Worm (Caenorhabditis elegans) whole organism, young adult: ENCODE data around the gene srw-142.
A peak's percentile ranks its signal among the peaks of the same experiment; 100 is the strongest.

Experiments used
- B0035.1 ChIP-seq: sonication (generic microtip); optimal IDR thresholded peaks from 2 replicates; lab custom pipeline; 2016; ENCODE audit warnings: missing genetic modification characterization, mild to moderate bottlenecking, missing compliant biosample characterization, missing genotype, missing genetic modification reagents
- C06A6.2 ChIP-seq: fragments of 200-800 bp; sonication (Bioruptor generic); conservative IDR thresholded peaks from 2 replicates; pipeline ENCODE4 v1.3.6; 2022; ENCODE audit warnings: missing genetic modification characterization, missing compliant biosample characterization
- F39B2.1 ChIP-seq: fragments of 200-800 bp; sonication (Bioruptor generic); IDR thresholded peaks from 2 replicates; pipeline ENCODE4 v1.3.6; 2022; ENCODE audit warnings: missing genetic modification reagents, missing genetic modification characterization, missing compliant biosample characterization
- T07F8.4 ChIP-seq: sonication (generic microtip); optimal IDR thresholded peaks from 2 replicates; lab custom pipeline; 2016; ENCODE audit warnings: mild to moderate bottlenecking, missing genetic modification characterization, moderate library complexity, missing compliant biosample characterization
- Y79H2A.3 ChIP-seq: fragments of 200-800 bp; sonication (Bioruptor generic); conservative IDR thresholded peaks from 2 replicates; pipeline ENCODE4 v1.3.6; 2022; ENCODE audit warnings: missing genetic modification reagents, missing genetic modification characterization, missing compliant biosample characterization
- akir-1 ChIP-seq: fragments of 200-800 bp; sonication (Bioruptor generic); optimal IDR thresholded peaks from 2 replicates; lab custom pipeline; 2018; ENCODE audit warnings: mild to moderate bottlenecking, missing genetic modification characterization, moderate library complexity, missing compliant biosample characterization
- ama-1 ChIP-seq, 3 experiments: fragments of 150-350 bp in 1 of 3; sonication (generic microtip) in 2 of 3; optimal IDR thresholded peaks; 2 replicates each; lab custom pipeline; 2014 to 2018; ENCODE audit warnings: missing biosample characterization in 2 of 3, missing genetic modification characterization in 2 of 3, missing genetic modification reagents in 2 of 3
- athp-1 ChIP-seq: sonication (generic microtip); optimal IDR thresholded peaks from 2 replicates; lab custom pipeline; 2017; ENCODE audit warnings: mild to moderate bottlenecking, missing genetic modification characterization, missing compliant biosample characterization
- ccch-3 ChIP-seq: fragments of 200-800 bp; sonication (Bioruptor generic); optimal IDR thresholded peaks from 2 replicates; lab custom pipeline; 2018; ENCODE audit warnings: mild to moderate bottlenecking, missing genetic modification characterization, missing compliant biosample characterization
- cebp-1 ChIP-seq, 2 experiments: fragments of 200-800 bp in 1 of 2; sonication (Bioruptor generic) in 1 of 2; sonication (generic microtip) in 1 of 2; IDR thresholded peaks in 1 of 2; optimal IDR thresholded peaks in 1 of 2; 2 replicates each; pipeline versions ENCODE4 v1.3.6 to Lab custom; 2017 to 2022; ENCODE audit warnings: missing compliant biosample characterization in 2 of 2, missing genetic modification characterization in 2 of 2, mild to moderate bottlenecking in 1 of 2, missing genetic modification reagents in 1 of 2, moderate library complexity in 1 of 2
- dox-1 ChIP-seq: fragments of 200-800 bp; sonication (Bioruptor generic); IDR thresholded peaks from 2 replicates; pipeline ENCODE4 v1.3.6; 2022; ENCODE audit warnings: missing genetic modification reagents, missing genetic modification characterization, missing compliant biosample characterization
- egl-44 ChIP-seq: fragments of 200-800 bp; sonication (Bioruptor generic); IDR thresholded peaks from 2 replicates; pipeline ENCODE4 v1.3.6; 2022; ENCODE audit warnings: missing genetic modification reagents, missing genetic modification characterization, missing compliant biosample characterization
- ekl-4 ChIP-seq: fragments of 200-800 bp; sonication (Bioruptor generic); IDR thresholded peaks from 2 replicates; pipeline ENCODE4 v1.3.6; 2022; ENCODE audit warnings: missing genetic modification reagents, missing genetic modification characterization, missing compliant biosample characterization
- gei-17 ChIP-seq: fragments of 200-800 bp; sonication (Bioruptor generic); optimal IDR thresholded peaks from 2 replicates; lab custom pipeline; 2018; ENCODE audit warnings: mild to moderate bottlenecking, missing genetic modification characterization, missing compliant biosample characterization
- him-1 ChIP-seq: sonication (generic microtip); optimal IDR thresholded peaks from 2 replicates; lab custom pipeline; 2016; ENCODE audit warnings: missing genotype, missing genetic modification reagents, missing genetic modification characterization, missing compliant biosample characterization
- hlh-12 ChIP-seq: sonication (generic microtip); optimal IDR thresholded peaks from 2 replicates; lab custom pipeline; 2016; ENCODE audit warnings: missing genetic modification characterization, missing compliant biosample characterization
- hmg-1.2 ChIP-seq: fragments of 200-800 bp; sonication (Bioruptor generic); IDR thresholded peaks from 2 replicates; pipeline ENCODE4 v1.3.6; 2022; ENCODE audit warnings: missing genetic modification reagents, missing genetic modification characterization, missing compliant biosample characterization
- hmg-20 ChIP-seq: fragments of 200-800 bp; sonication (Bioruptor generic); IDR thresholded peaks from 2 replicates; pipeline ENCODE4 v1.3.6; 2022; ENCODE audit warnings: missing genetic modification reagents, missing genetic modification characterization, missing compliant biosample characterization
- let-526 ChIP-seq: fragments of 200-800 bp; sonication (Bioruptor generic); IDR thresholded peaks from 2 replicates; pipeline ENCODE4 v1.3.6; 2022; ENCODE audit warnings: missing genetic modification reagents, missing genetic modification characterization, missing compliant biosample characterization
- lin-26 ChIP-seq: fragments of 200-800 bp; sonication (Bioruptor generic); IDR thresholded peaks from 2 replicates; pipeline ENCODE4 v1.3.6; 2022; ENCODE audit warnings: missing genetic modification reagents, missing genetic modification characterization, missing compliant biosample characterization
- lin-54 ChIP-seq: fragments of 200-800 bp; sonication (Bioruptor generic); optimal IDR thresholded peaks from 2 replicates; lab custom pipeline; 2018; ENCODE audit warnings: mild to moderate bottlenecking, missing genetic modification characterization, missing compliant biosample characterization
- madf-10 ChIP-seq: sonication (generic microtip); optimal IDR thresholded peaks from 2 replicates; lab custom pipeline; 2016; ENCODE audit warnings: mild to moderate bottlenecking, missing genetic modification characterization, missing compliant biosample characterization
- madf-6 ChIP-seq: fragments of 200-800 bp; sonication (Bioruptor generic); IDR thresholded peaks from 2 replicates; pipeline ENCODE4 v1.3.6; 2022; ENCODE audit warnings: missing genetic modification reagents, missing genetic modification characterization, missing compliant biosample characterization
- madf-8 ChIP-seq: fragments of 200-800 bp; sonication (Bioruptor generic); conservative IDR thresholded peaks from 2 replicates; pipeline ENCODE4 v1.3.6; 2022; ENCODE audit warnings: missing genetic modification reagents, missing genetic modification characterization, missing compliant biosample characterization
- nfya-1 ChIP-seq: sonication (generic microtip); optimal IDR thresholded peaks from 2 replicates; lab custom pipeline; 2017; ENCODE audit warnings: antibody characterized with exemption, missing compliant biosample characterization, missing genetic modification characterization, borderline replicate concordance; ENCODE audit not compliant: insufficient read depth
- nhr-120 ChIP-seq: fragments of 200-800 bp; sonication (Bioruptor generic); IDR thresholded peaks from 2 replicates; pipeline ENCODE4 v1.3.6; 2022; ENCODE audit warnings: missing genetic modification characterization, missing compliant biosample characterization
- nhr-80 ChIP-seq: sonication (generic microtip); optimal IDR thresholded peaks from 2 replicates; lab custom pipeline; 2016; ENCODE audit warnings: missing genetic modification characterization, missing compliant biosample characterization
- nhr-90 ChIP-seq: sonication (generic microtip); optimal IDR thresholded peaks from 2 replicates; lab custom pipeline; 2016; ENCODE audit warnings: missing genotype, mild to moderate bottlenecking, missing genetic modification characterization, missing compliant biosample characterization
- rcor-1 ChIP-seq: fragments of 200-800 bp; sonication (Bioruptor generic); IDR thresholded peaks from 2 replicates; pipeline ENCODE4 v1.3.6; 2022; ENCODE audit warnings: missing genetic modification reagents, missing genetic modification characterization, missing compliant biosample characterization
- rec-8 ChIP-seq, 2 experiments: sonication (generic microtip); optimal IDR thresholded peaks; 2 replicates each; lab custom pipeline; 2016; ENCODE audit warnings: mild to moderate bottlenecking in 2 of 2, missing genetic modification characterization in 2 of 2, missing genetic modification reagents in 2 of 2, missing genotype in 2 of 2, missing biosample characterization in 1 of 2, missing compliant biosample characterization in 1 of 2, moderate library complexity in 1 of 2
- snpc-1.1 ChIP-seq: sonication (generic microtip); optimal IDR thresholded peaks from 2 replicates; lab custom pipeline; 2017; ENCODE audit warnings: missing genetic modification characterization, mild to moderate bottlenecking, missing compliant biosample characterization, antibody characterized with exemption, moderate library complexity, missing genotype, missing genetic modification reagents; ENCODE audit not compliant: insufficient read depth
- snpc-4 ChIP-seq, 5 experiments: fragments of 150-350 bp in 1 of 5; sonication (generic microtip) in 4 of 5; optimal IDR thresholded peaks; 2 replicates each; lab custom pipeline; 2014 to 2018; ENCODE audit warnings: missing genetic modification characterization in 5 of 5, missing biosample characterization in 3 of 5, antibody characterized with exemption in 2 of 5, mild to moderate bottlenecking in 2 of 5, missing compliant biosample characterization in 2 of 5, missing genotype in 2 of 5, moderate library complexity in 2 of 5, missing genetic modification reagents in 1 of 5
- tlf-1 ChIP-seq: fragments of 200-800 bp; sonication (Bioruptor generic); optimal IDR thresholded peaks from 2 replicates; lab custom pipeline; 2018; ENCODE audit warnings: mild to moderate bottlenecking, missing genetic modification characterization, missing compliant biosample characterization
- ztf-18 ChIP-seq: sonication (generic microtip); optimal IDR thresholded peaks from 2 replicates; lab custom pipeline; 2016; ENCODE audit warnings: missing genotype, mild to moderate bottlenecking, missing genetic modification characterization, missing compliant biosample characterization
- ztf-28 ChIP-seq: fragments of 200-800 bp; sonication (Bioruptor generic); IDR thresholded peaks from 2 replicates; pipeline ENCODE4 v1.3.6; 2022; ENCODE audit warnings: missing genetic modification reagents, missing genetic modification characterization, missing compliant biosample characterization

The srw-142 gene

DNA sequence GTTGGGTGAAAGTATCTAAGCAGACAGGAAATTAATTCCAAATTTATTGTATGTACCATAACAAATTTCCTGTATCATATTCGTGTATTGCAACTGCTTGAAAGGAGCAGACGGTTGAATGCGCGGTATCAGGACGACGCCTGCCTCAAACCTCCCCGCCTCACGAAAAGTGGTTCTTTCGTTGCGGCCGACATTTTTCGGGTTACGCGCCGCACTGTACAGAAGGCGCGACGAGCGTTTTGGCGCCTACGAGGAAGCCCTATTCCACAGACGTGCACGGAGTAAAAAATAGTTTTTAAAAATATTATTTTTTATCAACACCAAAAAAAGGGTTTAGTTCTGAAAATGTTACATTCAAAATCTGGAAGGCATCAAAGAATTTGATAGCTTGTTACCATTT is 38.0 kb downstream of the srw-142 start:
- TF ChIP-seq ekl-4 (no peak), ama-1 (optimal IDR thresholded peaks at IDR 0.05; lab: Kevin White, UChicago) (no peak), ama-1 (GFP tag; optimal IDR thresholded peaks at IDR 0.05; lab: Kevin White, UChicago) (no peak), hmg-1.2 (GFP tag; lab: Robert Waterston, UW) (peak; percentile 60; the same call in 1 of the 2 replicates), snpc-1.1 (tag; lab: Kevin White, UChicago) (peak; percentile 86), snpc-4 (GFP tag; optimal IDR thresholded peaks at IDR 0.05; lab: Kevin White, UChicago) (peak; percentile 87), snpc-4 (tag; optimal IDR thresholded peaks at IDR 0.05; lab: Kevin White, UChicago) (peak; percentile 64 to 95 (median 82))

ce11 chrV:2913948-2914347 is 44.2 kb downstream of the srw-142 start, which contains the start of gene srh-146:
Gene srh-146 (plus strand): TSS chrV:2914248.
- TF ChIP-seq rcor-1 (GFP tag; lab: Robert Waterston, UW) = no peak
- TF ChIP-seq dox-1 (GFP tag; lab: Robert Waterston, UW) = no peak
- TF ChIP-seq ztf-18 = no peak
- no peak for TF ChIP-seq cebp-1 (GFP tag; IDR thresholded peaks at IDR 0.05; lab: Robert Waterston, UW)
- TF ChIP-seq cebp-1 (tag; optimal IDR thresholded peaks at IDR 0.05; lab: Kevin White, UChicago) = no peak
- no peak for TF ChIP-seq ccch-3 (GFP tag; lab: Kevin White, UChicago)
- TF ChIP-seq F39B2.1 (GFP tag; lab: Robert Waterston, UW) = no peak
- TF ChIP-seq madf-8 (GFP tag; lab: Robert Waterston, UW) = no peak
- no peak for TF ChIP-seq tlf-1
- TF ChIP-seq let-526 (GFP tag; lab: Robert Waterston, UW) = no peak
- no peak for TF ChIP-seq nhr-90 (tag; lab: Kevin White, UChicago)
- TF ChIP-seq lin-26 (GFP tag; lab: Robert Waterston, UW) = no peak
- no peak for TF ChIP-seq him-1 (tag; lab: Kevin White, UChicago)
- no peak for TF ChIP-seq lin-54
- TF ChIP-seq akir-1 (GFP tag; lab: Kevin White, UChicago) = no peak
- TF ChIP-seq ztf-28 (GFP tag; lab: Robert Waterston, UW) = no peak
- TF ChIP-seq, all 124 proteins: peak for 0

DNA sequence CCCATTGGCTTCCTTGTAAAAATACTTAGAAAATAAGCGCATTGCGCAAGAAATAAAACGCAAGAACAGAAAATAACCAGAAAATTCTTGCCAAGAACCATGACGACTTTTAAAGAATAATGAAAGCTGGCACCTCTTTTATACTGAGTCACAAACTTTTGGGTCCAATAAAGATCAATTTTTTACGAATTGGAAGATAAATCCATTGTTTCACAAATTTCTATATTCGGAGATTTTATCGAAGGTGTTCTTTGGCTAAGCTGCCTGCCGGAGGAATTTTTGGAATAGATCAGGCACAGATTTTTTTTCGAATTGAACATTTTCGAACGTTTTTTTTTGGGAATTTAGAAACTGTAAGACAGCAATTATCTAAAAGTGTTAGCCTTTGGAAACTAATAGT is 45.2 kb downstream of the srw-142 start, which contains the start of gene C31B8.9:
C31B8.9 (minus strand) TSS at position 101 of the 400 bp plus-strand sequence.
- no peak for TF ChIP-seq madf-6 (GFP tag; lab: Robert Waterston, UW)
- TF ChIP-seq ccch-3 (GFP tag; lab: Kevin White, UChicago) = no peak
- TF ChIP-seq hmg-20 (GFP tag; lab: Robert Waterston, UW) = no peak
- no peak for TF ChIP-seq egl-44 (GFP tag; lab: Robert Waterston, UW)
- no peak for TF ChIP-seq dox-1 (GFP tag; lab: Robert Waterston, UW)
- TF ChIP-seq hlh-12 = no peak
- TF ChIP-seq Y79H2A.3 (GFP tag; lab: Robert Waterston, UW) = no peak
- no peak for TF ChIP-seq C06A6.2 (GFP tag; lab: Robert Waterston, UW)
- TF ChIP-seq athp-1 = no peak
- TF ChIP-seq gei-17 (GFP tag; lab: Kevin White, UChicago) = no peak
- TF ChIP-seq T07F8.4 (tag; lab: Kevin White, UChicago) = no peak
- TF ChIP-seq rcor-1 (GFP tag; lab: Robert Waterston, UW) = no peak
- no peak for TF ChIP-seq ztf-28 (GFP tag; lab: Robert Waterston, UW)

DNA sequence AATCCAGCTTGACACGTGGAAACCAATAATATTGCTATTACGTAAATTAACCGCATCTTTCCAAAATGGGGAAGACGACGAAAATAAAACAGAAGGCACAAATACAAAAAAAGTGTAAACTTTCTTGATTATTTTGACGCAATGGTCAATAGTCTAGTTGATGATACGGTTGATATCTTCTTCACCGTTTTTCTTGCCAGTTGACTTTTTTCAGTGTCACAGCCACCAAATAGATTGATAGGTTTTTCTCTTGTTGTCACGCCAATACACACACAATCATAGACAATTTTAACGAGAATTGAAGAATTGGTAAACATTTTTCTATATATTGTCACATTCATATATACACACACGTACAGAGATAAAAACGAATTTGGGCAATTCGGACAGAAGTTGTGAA is 48.6 kb downstream of the srw-142 start, which contains the start of gene zmp-3:
zmp-3 (minus strand) TSS at position 101 of the 400 bp plus-strand sequence.
- TF ChIP-seq nfya-1 (tag; lab: Kevin White, UChicago) (no peak), nhr-80 (tag; lab: Kevin White, UChicago) (no peak), nhr-120 (GFP tag; lab: Robert Waterston, UW) (no peak), ztf-18 (no peak), B0035.1 (no peak), rec-8 (tag; optimal IDR thresholded peaks at IDR 0.05; lab: Kevin White, UChicago) (no peak), madf-10 (no peak), snpc-4 (GFP tag; optimal IDR thresholded peaks at IDR 0.05; lab: Kevin White, UChicago) (no peak), snpc-4 (tag; optimal IDR thresholded peaks at IDR 0.05; lab: Kevin White, UChicago) (no peak)
